Worm (Caenorhabditis elegans): Measurements from ENCODE around the gene rbm-17.

The rbm-17 gene

ce11 chrIV:11636409-11636723 is 1.8 kb upstream of the rbm-17 start, which contains the start of gene F58B3.6:
Gene F58B3.6, plus strand, starts transcription at chrIV:11636648.
- TF ChIP-seq nhr-20 (tag; optimal IDR thresholded peaks at IDR 0.05): peak; percentile 89
- peak; percentile 84 for TF ChIP-seq snu-23 (GFP tag; optimal IDR thresholded peaks at IDR 0.05)
- no peak for TF ChIP-seq ets-5 (GFP tag; IDR thresholded peaks at IDR 0.05)
- TF ChIP-seq unc-130 (tag; optimal IDR thresholded peaks at IDR 0.05): peak; percentile 54
- peak; percentile 73 for TF ChIP-seq mep-1 (tag; optimal IDR thresholded peaks at IDR 0.05)
- TF ChIP-seq rnt-1 (tag; optimal IDR thresholded peaks at IDR 0.05): peak; percentile 53
- TF ChIP-seq ztf-4 (tag; optimal IDR thresholded peaks at IDR 0.05): peak; percentile 66
- TF ChIP-seq dpl-1 (GFP tag; optimal IDR thresholded peaks at IDR 0.05): peak in 2 of 3 experiments; percentile 15 to 45
- TF ChIP-seq hlh-17 (GFP tag; optimal IDR thresholded peaks at IDR 0.05; ENCODE audit: borderline replicate concordance): no peak
- TF ChIP-seq elt-3 (tag; optimal IDR thresholded peaks at IDR 0.05): peak in 2 of 6 experiments; percentile 16 to 67
- TF ChIP-seq lsy-2 (tag; optimal IDR thresholded peaks at IDR 0.05): peak; percentile 26 to 65
- peak; percentile 77 for TF ChIP-seq nhr-19 (GFP tag; conservative IDR thresholded peaks at IDR 0.05)
- TF ChIP-seq C16A3.4 (tag; optimal IDR thresholded peaks at IDR 0.05): peak; percentile 53
- TF ChIP-seq lir-3 (tag; optimal IDR thresholded peaks at IDR 0.05; ENCODE audit: poor library complexity): peak; percentile 54
- peak; percentile 70 for TF ChIP-seq lin-14 (GFP tag; optimal IDR thresholded peaks at IDR 0.05)
- TF ChIP-seq tbx-2 (tag; optimal IDR thresholded peaks at IDR 0.05): peak; percentile 16
- TF ChIP-seq zag-1 (tag; optimal IDR thresholded peaks at IDR 0.05): no peak
- peak; percentile 77 for TF ChIP-seq nhr-71 (tag; optimal IDR thresholded peaks at IDR 0.05)
- peak; percentile 6 for TF ChIP-seq swsn-7 (tag; optimal IDR thresholded peaks at IDR 0.05)
- TF ChIP-seq lin-35 (GFP tag; optimal IDR thresholded peaks at IDR 0.05): peak; percentile 22 to 71
- peak in 1 of 2 experiments; percentile 33 for TF ChIP-seq efl-1 (optimal IDR thresholded peaks at IDR 0.05)
- peak; percentile 7 to 39 for TF ChIP-seq efl-1 (GFP tag; optimal IDR thresholded peaks at IDR 0.05 in 1 of 2)
- no peak for TF ChIP-seq vab-15 (tag; optimal IDR thresholded peaks at IDR 0.05)
- TF ChIP-seq aly-2 (tag; optimal IDR thresholded peaks at IDR 0.05): no peak
- peak; percentile 30 for TF ChIP-seq nhr-90 (tag; optimal IDR thresholded peaks at IDR 0.05; ENCODE audit: poor library complexity)
- peak; percentile 76 for TF ChIP-seq blmp-1 (tag; optimal IDR thresholded peaks at IDR 0.05)
- no peak for TF ChIP-seq efl-3 (GFP tag; optimal IDR thresholded peaks at IDR 0.05)
- no peak for TF ChIP-seq nhr-237 (tag; optimal IDR thresholded peaks at IDR 0.05)
- TF ChIP-seq mdl-1 (tag; optimal IDR thresholded peaks at IDR 0.05): peak in 1 of 2 experiments; percentile 91
- TF ChIP-seq xbp-1 (tag; optimal IDR thresholded peaks at IDR 0.05): peak; percentile 10

- TF ChIP-seq lin-15B (tag; optimal IDR thresholded peaks at IDR 0.05) (no peak), ceh-90 (tag; optimal IDR thresholded peaks at IDR 0.05) (no peak), fos-1 (tag; optimal IDR thresholded peaks at IDR 0.05) (no peak), snpc-4 (tag; optimal IDR thresholded peaks at IDR 0.05) (no peak), isw-1 (GFP tag; IDR thresholded peaks at IDR 0.05) (no peak), vab-15 (tag; optimal IDR thresholded peaks at IDR 0.05) (no peak), nhr-85 (tag) (no peak), zag-1 (tag; optimal IDR thresholded peaks at IDR 0.05) (no peak), Y116A8C.19 (tag; optimal IDR thresholded peaks at IDR 0.05; ENCODE audit: borderline replicate concordance) (no peak), aha-1 (tag; optimal IDR thresholded peaks at IDR 0.05) (no peak), C16A3.4 (tag; optimal IDR thresholded peaks at IDR 0.05) (no peak)
Measured at ce11 chrIV:11640915-11641314, 2.8 kb downstream of the rbm-17 start, which contains the start of gene ttr-50. Gene ttr-50, minus strand, starts transcription at chrIV:11641015.

- TF ChIP-seq mep-1 (tag; optimal IDR thresholded peaks at IDR 0.05) (no peak), hpl-2 (GFP tag; optimal IDR thresholded peaks at IDR 0.05) (no peak), ces-1 (GFP tag; optimal IDR thresholded peaks at IDR 0.05) (no peak), skn-1 (tag; optimal IDR thresholded peaks at IDR 0.05) (no peak), nhr-77 (tag; optimal IDR thresholded peaks at IDR 0.05) (no peak), unc-86 (tag; optimal IDR thresholded peaks at IDR 0.05) (no peak)
Measured at ce11 chrIV:11641802-11642201, 3.7 kb downstream of the rbm-17 start, which contains the start of gene ZK809.1. Gene ZK809.1, plus strand, starts transcription at chrIV:11642102.
